Worm (Caenorhabditis elegans): ENCODE results near the gene F38A6.5.

Gene F38A6.5

DNA sequence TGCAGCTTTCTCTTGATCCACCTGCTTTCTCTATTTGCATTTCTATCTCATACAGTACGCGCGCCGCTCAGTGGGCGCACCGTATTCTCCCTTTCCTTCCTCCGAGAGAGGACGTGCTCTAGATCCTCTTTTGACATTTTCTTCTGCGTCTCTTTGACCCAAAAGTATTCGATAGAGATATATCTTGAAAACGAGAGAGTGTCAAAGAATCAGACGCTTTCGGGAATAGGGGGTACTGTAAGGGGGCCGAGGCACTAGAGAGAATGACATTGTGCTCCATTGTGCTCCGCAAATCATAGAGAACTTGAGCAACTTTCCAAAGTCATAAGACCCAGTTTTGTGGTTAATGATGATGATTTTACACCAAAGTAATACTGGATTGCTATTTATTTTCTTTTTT is 24.4 kb downstream of the F38A6.5 start:
- no peak for TF ChIP-seq pha-4 (GFP tag; IDR thresholded peaks at IDR 0.05)
- TF ChIP-seq pha-4 (tag; optimal IDR thresholded peaks at IDR 0.05): peak; percentile 100
- TF ChIP-seq nhr-28 (tag; optimal IDR thresholded peaks at IDR 0.05): peak; percentile 6
- TF ChIP-seq ztf-11 (tag; optimal IDR thresholded peaks at IDR 0.05): no peak

DNA sequence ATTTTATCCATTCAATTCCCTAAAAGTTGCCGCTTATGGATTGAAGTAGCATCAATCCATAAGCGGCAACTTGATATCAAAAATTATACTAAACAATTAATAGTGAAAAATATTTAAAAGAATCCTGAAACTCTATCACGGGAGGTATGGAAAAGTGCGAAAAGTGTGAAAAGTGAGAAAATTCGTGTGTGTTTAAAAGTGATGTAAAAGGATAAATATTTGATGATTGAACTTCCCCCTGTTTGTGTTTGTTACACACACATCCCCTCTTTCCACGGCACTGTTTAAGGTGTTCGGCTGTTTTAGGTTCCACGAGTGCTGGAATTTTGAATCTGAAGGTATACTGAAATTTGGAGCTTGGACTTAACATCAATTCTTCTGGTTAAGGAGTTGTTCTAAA is 25.6 kb downstream of the F38A6.5 start:
- TF ChIP-seq nhr-42 (GFP tag; IDR thresholded peaks at IDR 0.05) (no peak), pha-4 (GFP tag; IDR thresholded peaks at IDR 0.05) (no peak), pha-4 (tag; optimal IDR thresholded peaks at IDR 0.05) (peak; percentile 57)

DNA sequence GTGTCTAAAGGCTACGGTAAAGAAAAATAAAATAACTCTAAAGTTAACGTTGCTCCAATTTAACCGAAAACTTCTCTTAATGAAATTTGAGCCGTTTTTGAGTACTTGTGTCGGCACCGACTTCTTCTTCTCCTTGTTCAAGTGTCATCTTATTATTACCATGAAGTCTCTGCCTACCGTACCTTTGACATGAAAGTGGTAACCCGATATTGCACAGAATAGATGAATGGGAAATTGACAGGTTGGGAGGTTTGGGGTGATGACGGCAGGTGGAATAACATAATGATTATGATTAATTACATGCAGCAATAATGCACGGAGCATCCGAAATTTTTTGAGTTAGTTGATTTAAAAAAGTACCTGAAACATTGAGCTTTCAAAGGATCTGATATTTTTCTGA is 26.7 kb downstream of the F38A6.5 start:
- TF ChIP-seq ZK546.5 (tag; optimal IDR thresholded peaks at IDR 0.05) (no peak), F37D6.2 (tag; optimal IDR thresholded peaks at IDR 0.05) (no peak), ztf-7 (tag; optimal IDR thresholded peaks at IDR 0.05) (no peak), aha-1 (tag) (no peak), nhr-102 (tag; optimal IDR thresholded peaks at IDR 0.05) (no peak), daf-19 (GFP tag; conservative IDR thresholded peaks at IDR 0.05) (no peak), cey-2 (tag; optimal IDR thresholded peaks at IDR 0.05; ENCODE audit: borderline replicate concordance, insufficient read depth) (no peak), pqm-1 (tag; optimal IDR thresholded peaks at IDR 0.05) (no peak), fos-1 (tag; optimal IDR thresholded peaks at IDR 0.05) (no peak), F49E8.2 (tag; optimal IDR thresholded peaks at IDR 0.05; ENCODE audit: borderline replicate concordance) (no peak), pha-4 (GFP tag; IDR thresholded peaks at IDR 0.05) (no peak), pha-4 (tag; optimal IDR thresholded peaks at IDR 0.05) (no peak), mxl-2 (GFP tag; conservative IDR thresholded peaks at IDR 0.05) (no peak), lsy-2 (tag; optimal IDR thresholded peaks at IDR 0.05) (no peak), lin-15B (tag; optimal IDR thresholded peaks at IDR 0.05) (no peak), daf-16 (GFP tag; optimal IDR thresholded peaks at IDR 0.05) (no peak), daf-16 (tag; optimal IDR thresholded peaks at IDR 0.05) (no peak), mxl-3 (GFP tag; optimal IDR thresholded peaks at IDR 0.05) (no peak), ceh-62 (tag; optimal IDR thresholded peaks at IDR 0.05) (no peak)

DNA sequence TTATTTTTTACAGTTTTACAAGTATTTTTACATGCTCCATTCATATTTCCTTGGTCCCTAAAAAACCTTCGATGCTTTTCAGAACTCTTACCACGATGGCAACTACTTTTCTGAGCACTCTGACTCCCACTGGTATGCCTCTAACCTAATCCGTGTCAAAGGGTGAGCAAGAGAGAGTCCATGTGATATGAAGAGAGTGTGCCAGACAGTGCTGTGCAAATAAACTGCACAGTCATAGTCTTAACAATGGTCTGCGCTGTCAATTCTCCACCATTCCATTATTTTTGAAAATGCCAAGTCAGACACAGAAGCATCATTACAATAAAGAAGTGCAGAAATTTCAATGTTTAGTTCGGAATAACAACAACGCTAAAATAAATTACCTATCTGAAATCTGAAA is 28.3 kb downstream of the F38A6.5 start:
- TF ChIP-seq pha-4 (GFP tag; IDR thresholded peaks at IDR 0.05) (no peak), pha-4 (tag; optimal IDR thresholded peaks at IDR 0.05) (peak; percentile 88), lim-7 (GFP tag; IDR thresholded peaks at IDR 0.05) (no peak), hmg-1.1 (GFP tag; IDR thresholded peaks at IDR 0.05) (no peak), nhr-6 (tag; optimal IDR thresholded peaks at IDR 0.05) (peak; percentile 9), lsy-2 (tag; optimal IDR thresholded peaks at IDR 0.05) (no peak), F26F4.8 (GFP tag; conservative IDR thresholded peaks at IDR 0.05) (no peak), zip-11 (GFP tag; IDR thresholded peaks at IDR 0.05) (no peak)

DNA sequence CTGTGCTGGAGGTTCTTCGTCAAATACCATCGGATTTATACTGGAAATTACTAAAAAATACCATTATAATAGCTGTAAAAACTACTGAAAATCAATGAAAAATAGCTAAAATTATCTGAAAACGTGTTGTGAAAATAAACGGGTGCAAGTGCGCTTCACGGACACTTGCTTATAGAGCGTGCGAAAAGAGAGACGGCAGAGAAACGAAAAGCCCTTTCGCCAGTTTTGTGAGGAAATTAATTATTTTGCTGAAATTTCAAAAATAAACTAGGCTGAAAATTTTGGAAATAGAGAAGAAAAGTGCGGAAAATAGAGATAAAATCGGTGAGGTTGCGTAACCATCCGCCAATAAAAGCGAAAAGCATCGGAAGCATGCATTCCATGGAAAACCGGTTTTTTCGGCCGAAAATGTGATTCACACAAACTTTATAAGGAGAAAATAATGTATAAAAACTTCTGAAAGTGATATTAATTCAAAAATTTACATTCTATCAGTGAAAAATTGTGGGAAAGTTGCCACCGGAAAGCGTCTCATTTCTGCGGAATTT is 29.2 kb downstream of the F38A6.5 start, which contains the start of gene dnj-25:
Gene dnj-25, minus strand, starts transcription at position 57 of the 548 bp plus-strand sequence.
- TF ChIP-seq ZK337.2 (GFP tag; IDR thresholded peaks at IDR 0.05) (no peak), hmg-1.1 (GFP tag; IDR thresholded peaks at IDR 0.05) (0 out of 2 replicates have a peak, but pooled peaks have one; percentile 13), lin-39 (tag; optimal IDR thresholded peaks at IDR 0.05) (no peak), ztf-7 (tag; optimal IDR thresholded peaks at IDR 0.05) (no peak), ceh-82 (tag; optimal IDR thresholded peaks at IDR 0.05) (no peak), sdz-12 (GFP tag; optimal IDR thresholded peaks at IDR 0.05) (no peak), lin-38 (GFP tag; IDR thresholded peaks at IDR 0.05) (peak; percentile 77), F26F4.8 (GFP tag; conservative IDR thresholded peaks at IDR 0.05) (no peak), mes-2 (tag; optimal IDR thresholded peaks at IDR 0.05; ENCODE audit: poor library complexity, severe bottlenecking) (peak; percentile 21), zfp-3 (GFP tag; conservative IDR thresholded peaks at IDR 0.05) (no peak), aha-1 (tag) (no peak), nhr-25 (tag; optimal IDR thresholded peaks at IDR 0.05; ENCODE audit: borderline replicate concordance, insufficient read depth) (no peak), dpl-1 (GFP tag; optimal IDR thresholded peaks at IDR 0.05) (no peak)

Data from whole organism, L4 larva.